Worm (Caenorhabditis elegans) whole organism, L4/young adult: ENCODE results near the gene inf-1.

Experiments used
- W03F9.2 ChIP-seq: fragments of 150-350 bp; optimal IDR thresholded peaks from 2 replicates; lab custom pipeline; 2014; ENCODE audit warnings: missing biosample characterization, missing genetic modification characterization
- dao-5 ChIP-seq: sonication (generic microtip); optimal IDR thresholded peaks from 2 replicates; lab custom pipeline; 2016; ENCODE audit warnings: missing genotype, missing genetic modification characterization, moderate library complexity, missing compliant biosample characterization
- him-1 ChIP-seq: sonication (generic microtip); optimal IDR thresholded peaks from 2 replicates; lab custom pipeline; 2016; ENCODE audit warnings: missing genotype, missing genetic modification reagents, missing genetic modification characterization, missing compliant biosample characterization

The inf-1 gene

ce11 chrIII:6900609-6901008 lies 29.3 kb upstream of the inf-1 start:
- no peak for TF ChIP-seq him-1
- TF ChIP-seq W03F9.2 (tag; lab: Kevin White, UChicago): no peak
- no peak for TF ChIP-seq dao-5 (tag; lab: Kevin White, UChicago)

- no peak for TF ChIP-seq him-1
- no peak for TF ChIP-seq dao-5 (tag; lab: Kevin White, UChicago)
- no peak for TF ChIP-seq W03F9.2 (tag; lab: Kevin White, UChicago)
Measured at ce11 chrIII:6903056-6903977, 26.6 kb upstream of the inf-1 start, which contains the start of the genes brc-2 and T07E3.3. brc-2 (minus strand) TSS chrIII:6903106. T07E3.3 (plus strand) TSS chrIII:6903877.

ce11 chrIII:6904468-6904867 lies 25.5 kb upstream of the inf-1 start:
- TF ChIP-seq W03F9.2 (tag; lab: Kevin White, UChicago) (no peak), him-1 (no peak), dao-5 (tag; lab: Kevin White, UChicago) (no peak)

ce11 chrIII:6906409-6906808 lies 23.5 kb upstream of the inf-1 start, which contains the start of gene T07E3.2:
T07E3.2 (plus strand) TSS chrIII:6906709.
- TF ChIP-seq him-1 (no peak), W03F9.2 (tag; lab: Kevin White, UChicago) (no peak), dao-5 (tag; lab: Kevin White, UChicago) (no peak)

- TF ChIP-seq dao-5 (tag; lab: Kevin White, UChicago): no peak
- no peak for TF ChIP-seq him-1
- no peak for TF ChIP-seq W03F9.2 (tag; lab: Kevin White, UChicago)
Measured at ce11 chrIII:6912381-6912780, 17.6 kb upstream of the inf-1 start, which contains the start of gene pdf-1. pdf-1 (minus strand) TSS chrIII:6912481.

ce11 chrIII:6914840-6915239 lies 15.1 kb upstream of the inf-1 start:
- TF ChIP-seq W03F9.2 (tag; lab: Kevin White, UChicago) (no peak), dao-5 (tag; lab: Kevin White, UChicago) (no peak), him-1 (no peak)

- TF ChIP-seq W03F9.2 (tag; lab: Kevin White, UChicago) (no peak), dao-5 (tag; lab: Kevin White, UChicago) (no peak), him-1 (no peak)
Measured at ce11 chrIII:6928725-6929124, 1.2 kb upstream of the inf-1 start, which contains the start of gene flap-1. flap-1 (minus strand) TSS chrIII:6928825.

- TF ChIP-seq W03F9.2 (tag; lab: Kevin White, UChicago): no peak
Measured at ce11 chrIII:6931896-6932295, 2.0 kb downstream of the inf-1 start, which contains the start of gene byn-1. byn-1 (plus strand) TSS chrIII:6932001.

ce11 chrIII:6935269-6936017 lies 5.5 kb downstream of the inf-1 start, which contains the start of the genes F57B9.8 and coq-2:
F57B9.8 (minus strand) TSS chrIII:6935319.
coq-2 (plus strand) TSS chrIII:6935967.
- TF ChIP-seq W03F9.2 (tag; lab: Kevin White, UChicago): no peak
- no peak for TF ChIP-seq dao-5 (tag; lab: Kevin White, UChicago)
- no peak for TF ChIP-seq him-1

ce11 chrIII:6939523-6939922 lies 9.6 kb downstream of the inf-1 start, which contains the start of gene F57B9.3:
F57B9.3 (plus strand) TSS chrIII:6939823.
- no peak for TF ChIP-seq him-1
- no peak for TF ChIP-seq W03F9.2 (tag; lab: Kevin White, UChicago)

- TF ChIP-seq dao-5 (tag; lab: Kevin White, UChicago): no peak
- TF ChIP-seq him-1: no peak
- no peak for TF ChIP-seq W03F9.2 (tag; lab: Kevin White, UChicago)
Measured at ce11 chrIII:6945319-6945718, 15.4 kb downstream of the inf-1 start.

- no peak for TF ChIP-seq dao-5 (tag; lab: Kevin White, UChicago)
- TF ChIP-seq him-1: no peak
- no peak for TF ChIP-seq W03F9.2 (tag; lab: Kevin White, UChicago)
Measured at ce11 chrIII:6945747-6946146, 15.8 kb downstream of the inf-1 start, which contains the start of gene abu-13. abu-13 (minus strand) TSS chrIII:6945898.

- TF ChIP-seq W03F9.2 (tag; lab: Kevin White, UChicago) (no peak), dao-5 (tag; lab: Kevin White, UChicago) (no peak), him-1 (no peak)
Measured at ce11 chrIII:6946382-6946781, 16.4 kb downstream of the inf-1 start, which contains the start of gene let-711. let-711 (plus strand) TSS chrIII:6946718.
